Worm (Caenorhabditis elegans) whole organism, midembryonic: ENCODE measurements around the gene ZK1128.1.
A peak's percentile ranks its signal among the peaks of the same experiment; 100 is the strongest.

Experiments
- T22C8.4 ChIP-seq: fragments of 200-800 bp; sonication (Bioruptor generic); IDR thresholded peaks from 2 replicates; pipeline ENCODE4 v1.3.6; 2022; ENCODE audit warnings: missing genetic modification characterization, missing compliant biosample characterization
- cog-1 ChIP-seq: sonication (generic microtip); optimal IDR thresholded peaks from 2 replicates; lab custom pipeline; 2016; ENCODE audit warnings: missing genetic modification characterization, missing compliant biosample characterization
- flt-1 ChIP-seq: fragments of 200-800 bp; sonication (Bioruptor generic); IDR thresholded peaks from 2 replicates; pipeline ENCODE4 v1.3.6; 2022; ENCODE audit warnings: missing genetic modification characterization, missing compliant biosample characterization
- klf-2 ChIP-seq: fragments of 200-800 bp; sonication (Bioruptor generic); conservative IDR thresholded peaks from 2 replicates; pipeline ENCODE4 v1.3.6; 2022; ENCODE audit warnings: missing genetic modification reagents, missing genetic modification characterization, missing compliant biosample characterization
- med-1 ChIP-seq: sonication (generic microtip); optimal IDR thresholded peaks from 2 replicates; lab custom pipeline; 2017; ENCODE audit warnings: missing genetic modification characterization, mild to moderate bottlenecking, missing compliant biosample characterization, antibody characterized with exemption, missing genetic modification reagents; ENCODE audit not compliant: insufficient read depth
- ref-1 ChIP-seq: fragments of 200-800 bp; sonication (Bioruptor generic); conservative IDR thresholded peaks from 2 replicates; pipeline ENCODE4 v1.3.6; 2022; ENCODE audit warnings: missing genetic modification reagents, missing genetic modification characterization, missing compliant biosample characterization
- tab-1 ChIP-seq: fragments of 200-800 bp; sonication (Bioruptor generic); IDR thresholded peaks from 2 replicates; pipeline ENCODE4 v1.3.6; 2022; ENCODE audit warnings: missing genetic modification characterization, missing compliant biosample characterization
- ztf-23 ChIP-seq: fragments of 200-800 bp; sonication (Bioruptor generic); IDR thresholded peaks from 2 replicates; pipeline ENCODE4 v1.3.6; 2022; ENCODE audit warnings: missing genetic modification reagents, missing genetic modification characterization, missing compliant biosample characterization
- ztf-29 ChIP-seq: fragments of 200-800 bp; sonication (Bioruptor generic); IDR thresholded peaks from 2 replicates; pipeline ENCODE4 v1.3.6; 2022; ENCODE audit warnings: missing genetic modification reagents, missing genetic modification characterization, missing compliant biosample characterization

Gene ZK1128.1

ce11 chrIII:10114662-10115061, at the start of gene ZK1128.1, which contains the start of gene mett-10:
Gene ZK1128.1 (minus strand): TSS chrIII:10114760.
Gene mett-10 (plus strand): TSS chrIII:10115036.
- TF ChIP-seq tab-1 (GFP tag; lab: Robert Waterston, UW): no peak
- TF ChIP-seq flt-1: no peak
- no peak for TF ChIP-seq ref-1
- TF ChIP-seq cog-1 (tag; lab: Kevin White, UChicago): no peak

- TF ChIP-seq cog-1 (tag; lab: Kevin White, UChicago) (no peak), flt-1 (no peak), ztf-23 (GFP tag; lab: Robert Waterston, UW) (no peak), T22C8.4 (GFP tag; lab: Robert Waterston, UW) (no peak), ztf-29 (no peak), tab-1 (GFP tag; lab: Robert Waterston, UW) (no peak)
These were observed 45.8 kb upstream of the ZK1128.1 start, which contains the start of the genes K08E5.5 and mua-3 for ce11 chrIII:10160385-10160784. Gene K08E5.5 (minus strand): TSS chrIII:10160485. Gene mua-3 (plus strand): TSS chrIII:10160697.

DNA sequence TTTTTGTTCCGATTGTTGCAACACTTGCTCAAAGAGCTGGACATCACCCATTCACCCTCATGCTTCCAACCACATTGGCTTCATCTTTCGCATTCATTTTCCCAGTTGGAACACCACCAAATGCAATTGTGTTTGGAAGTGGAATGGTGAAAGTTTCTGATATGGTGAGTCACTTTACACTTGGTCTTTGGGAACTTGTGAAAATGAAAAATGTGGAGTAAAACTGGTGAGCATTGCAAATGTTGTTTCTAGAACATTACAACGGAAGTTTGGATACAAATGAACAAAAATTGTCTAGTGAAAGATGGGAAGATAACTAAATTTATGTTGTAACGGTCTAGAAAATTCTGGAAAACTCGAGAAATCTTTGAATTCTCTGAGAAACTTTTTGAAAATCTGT, 41.7 kb upstream of the ZK1128.1 start:
- TF ChIP-seq ztf-23 (GFP tag; lab: Robert Waterston, UW) (no peak), med-1 (GFP tag; lab: Kevin White, UChicago) (no peak), ztf-29 (no peak), flt-1 (no peak), ref-1 (no peak), klf-2 (no peak), tab-1 (GFP tag; lab: Robert Waterston, UW) (no peak), T22C8.4 (GFP tag; lab: Robert Waterston, UW) (no peak), cog-1 (tag; lab: Kevin White, UChicago) (no peak)

- TF ChIP-seq klf-2 (no peak), flt-1 (no peak), med-1 (GFP tag; lab: Kevin White, UChicago) (no peak)
These were observed 40.4 kb upstream of the ZK1128.1 start for ce11 chrIII:10154993-10155392.

DNA sequence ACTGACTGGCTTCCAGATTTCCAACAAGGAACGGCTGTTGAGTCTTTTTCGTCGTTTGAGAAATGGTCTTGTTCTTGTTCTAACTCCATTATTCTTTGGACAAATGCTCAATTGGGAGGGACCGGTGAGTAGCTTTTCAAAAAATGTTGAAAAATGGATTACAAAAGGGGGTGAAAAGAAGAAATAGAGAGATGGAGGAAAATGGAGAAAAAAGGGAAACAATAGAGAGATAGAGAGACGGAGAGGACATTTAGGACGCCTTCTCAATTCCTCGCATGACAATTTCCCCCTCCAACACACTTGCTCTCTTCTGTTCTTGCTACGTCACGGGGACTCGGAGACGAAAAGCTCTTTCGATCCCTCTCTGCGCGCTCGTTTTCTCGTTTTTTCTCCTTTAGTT, 38.4 kb upstream of the ZK1128.1 start:
- TF ChIP-seq ztf-23 (GFP tag; lab: Robert Waterston, UW): no peak
- TF ChIP-seq tab-1 (GFP tag; lab: Robert Waterston, UW): no peak
- no peak for TF ChIP-seq cog-1 (tag; lab: Kevin White, UChicago)
- TF ChIP-seq klf-2: no peak
- no peak for TF ChIP-seq ztf-29

DNA sequence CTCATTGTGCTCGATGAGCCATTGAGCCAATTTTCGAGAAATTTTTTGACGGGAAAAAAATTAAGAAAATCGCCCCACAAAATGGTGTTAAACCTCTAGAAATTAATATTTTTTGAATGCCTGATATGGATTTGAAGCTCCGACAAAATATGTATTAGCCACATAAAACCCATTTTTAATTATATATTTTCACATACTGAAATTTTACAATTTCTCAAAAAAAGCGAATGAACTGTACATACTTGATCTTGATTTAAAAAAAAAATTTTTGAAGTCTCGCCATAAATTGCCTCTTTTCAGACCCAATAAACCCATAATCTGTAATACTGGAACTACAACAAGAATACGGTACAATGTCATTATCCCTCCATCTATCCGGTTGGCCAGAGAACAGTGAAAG, 37.9 kb upstream of the ZK1128.1 start, which contains the start of gene nac-3:
Gene nac-3, plus strand, starts transcription at position 301 of the 400 bp plus-strand sequence.
- no peak for TF ChIP-seq flt-1
- TF ChIP-seq tab-1 (GFP tag; lab: Robert Waterston, UW): no peak
- TF ChIP-seq T22C8.4 (GFP tag; lab: Robert Waterston, UW): no peak
- no peak for TF ChIP-seq klf-2
- TF ChIP-seq med-1 (GFP tag; lab: Kevin White, UChicago): no peak
- no peak for TF ChIP-seq cog-1 (tag; lab: Kevin White, UChicago)
- no peak for TF ChIP-seq ztf-29
- TF ChIP-seq ref-1: no peak
- no peak for TF ChIP-seq ztf-23 (GFP tag; lab: Robert Waterston, UW)

DNA sequence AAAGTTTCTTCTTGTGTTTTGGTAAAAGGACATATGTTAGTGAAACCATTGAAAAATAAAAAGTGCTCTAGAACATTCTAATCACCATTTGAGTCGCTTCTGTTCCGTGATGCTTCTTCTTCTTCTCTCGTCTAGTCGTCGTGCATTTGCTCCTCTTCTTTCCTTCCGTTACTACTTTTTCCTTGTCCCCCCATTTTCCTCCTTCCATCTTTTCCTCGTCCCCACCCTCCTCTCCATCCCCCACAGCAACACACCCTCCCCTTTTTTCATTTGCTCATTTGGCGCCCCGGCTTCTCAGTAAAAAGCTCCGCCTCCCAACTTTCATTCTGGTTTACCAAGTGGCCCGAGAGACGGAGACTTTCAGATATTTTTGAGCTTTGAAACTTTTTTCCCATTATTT, 37.2 kb upstream of the ZK1128.1 start:
- TF ChIP-seq ztf-23 (GFP tag; lab: Robert Waterston, UW): 0 out of 2 replicates have a peak, but pooled peaks have one; percentile 47
- TF ChIP-seq flt-1: no peak
- no peak for TF ChIP-seq klf-2
- TF ChIP-seq ztf-29: no peak

DNA sequence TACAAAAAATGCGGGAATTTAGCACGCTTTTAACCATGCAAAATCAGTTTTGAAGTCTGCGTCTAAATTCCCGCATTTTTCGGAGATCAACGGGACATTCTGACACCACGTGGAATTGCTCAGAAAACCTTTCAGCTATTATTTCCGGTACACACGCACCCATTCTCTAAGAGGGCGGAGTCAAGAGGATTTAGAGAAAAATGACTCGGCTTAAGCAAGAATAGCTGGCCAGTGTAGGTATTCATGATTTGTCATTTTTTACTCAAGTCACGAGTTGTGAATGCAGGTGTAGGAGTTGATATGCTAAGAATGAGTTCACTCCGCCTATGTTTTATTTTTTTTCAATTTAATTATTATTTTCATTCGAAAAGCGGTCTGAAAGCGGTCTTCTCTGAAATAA, 36.1 kb upstream of the ZK1128.1 start:
- TF ChIP-seq cog-1 (tag; lab: Kevin White, UChicago) (no peak), ztf-23 (GFP tag; lab: Robert Waterston, UW) (no peak), flt-1 (no peak), med-1 (GFP tag; lab: Kevin White, UChicago) (no peak), tab-1 (GFP tag; lab: Robert Waterston, UW) (no peak), klf-2 (no peak)

ce11 chrIII:10149910-10150309, 35.4 kb upstream of the ZK1128.1 start:
- TF ChIP-seq flt-1: no peak
- no peak for TF ChIP-seq ztf-23 (GFP tag; lab: Robert Waterston, UW)
- no peak for TF ChIP-seq ztf-29
- TF ChIP-seq cog-1 (tag; lab: Kevin White, UChicago): no peak

ce11 chrIII:10146701-10147100, 32.1 kb upstream of the ZK1128.1 start, which contains the start of gene K08E5.1:
Gene K08E5.1 (minus strand): TSS chrIII:10146801.
- no peak for TF ChIP-seq ref-1
- no peak for TF ChIP-seq ztf-23 (GFP tag; lab: Robert Waterston, UW)
- TF ChIP-seq flt-1: no peak
- no peak for TF ChIP-seq T22C8.4 (GFP tag; lab: Robert Waterston, UW)

- no peak for TF ChIP-seq flt-1
- TF ChIP-seq cog-1 (tag; lab: Kevin White, UChicago): no peak
- no peak for TF ChIP-seq med-1 (GFP tag; lab: Kevin White, UChicago)
- no peak for TF ChIP-seq T22C8.4 (GFP tag; lab: Robert Waterston, UW)
- TF ChIP-seq ref-1: no peak
- TF ChIP-seq klf-2: no peak
- no peak for TF ChIP-seq ztf-29
- TF ChIP-seq ztf-23 (GFP tag; lab: Robert Waterston, UW): no peak
These were observed 26.2 kb upstream of the ZK1128.1 start, which contains the start of gene K08E5.6 for ce11 chrIII:10140732-10141131. Gene K08E5.6 (plus strand): TSS chrIII:10141032.

DNA sequence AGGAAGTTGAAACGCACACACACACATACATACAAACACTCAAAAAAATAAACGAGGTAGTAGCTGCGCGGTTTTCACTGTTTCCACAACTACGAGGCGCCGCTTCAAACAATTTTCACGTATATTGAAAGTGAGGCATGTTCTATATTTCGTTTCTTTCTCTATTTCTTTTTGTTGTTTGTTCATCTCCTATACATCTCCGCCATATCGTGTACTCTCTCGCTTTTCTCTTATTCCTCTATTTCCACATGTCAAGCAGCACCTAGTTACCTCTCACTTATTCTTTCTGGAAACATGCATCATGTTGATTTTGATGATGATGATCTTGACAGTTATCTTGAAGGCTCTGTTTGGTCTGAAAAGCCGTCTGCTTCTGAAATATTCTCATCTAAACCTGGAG, 22.2 kb upstream of the ZK1128.1 start, which contains the start of gene ZK1128.7:
Gene ZK1128.7, plus strand, starts transcription at position 229 of the 400 bp plus-strand sequence.
- TF ChIP-seq cog-1 (tag; lab: Kevin White, UChicago): no peak
- TF ChIP-seq med-1 (GFP tag; lab: Kevin White, UChicago): no peak
- no peak for TF ChIP-seq klf-2
- no peak for TF ChIP-seq tab-1 (GFP tag; lab: Robert Waterston, UW)
- no peak for TF ChIP-seq T22C8.4 (GFP tag; lab: Robert Waterston, UW)
- TF ChIP-seq ref-1: no peak
- TF ChIP-seq ztf-29: no peak
- no peak for TF ChIP-seq ztf-23 (GFP tag; lab: Robert Waterston, UW)
- TF ChIP-seq flt-1: no peak
